Worm (Caenorhabditis elegans) whole organism, L3 larva: ENCODE results near the gene ddb-1.

Experiments used
- aly-2 ChIP-seq: fragments of 150-350 bp; optimal IDR thresholded peaks from 2 replicates; lab custom pipeline; 2014; ENCODE audit warnings: missing biosample characterization, missing genetic modification characterization
- ama-1 ChIP-seq: fragments of 150-350 bp; optimal IDR thresholded peaks from 2 replicates; lab custom pipeline; 2018
- egl-5 ChIP-seq: fragments of 150-350 bp; optimal IDR thresholded peaks from 2 replicates; lab custom pipeline; 2017; ENCODE audit warnings: missing biosample characterization, missing genetic modification reagents, missing genetic modification characterization, inconsistent platforms
- fos-1 ChIP-seq: fragments of 150-350 bp; optimal IDR thresholded peaks from 2 replicates; lab custom pipeline; 2014; ENCODE audit warnings: missing biosample characterization, missing genetic modification characterization
- jun-1 ChIP-seq: fragments of 150-350 bp; optimal IDR thresholded peaks from 2 replicates; lab custom pipeline; 2014; ENCODE audit warnings: missing biosample characterization, missing genetic modification reagents, missing genetic modification characterization
- nhr-12 ChIP-seq: fragments of 150-350 bp; optimal IDR thresholded peaks from 2 replicates; lab custom pipeline; 2014; ENCODE audit warnings: missing biosample characterization, missing genetic modification characterization
- nhr-28 ChIP-seq: fragments of 150-350 bp; optimal IDR thresholded peaks from 2 replicates; lab custom pipeline; 2014; ENCODE audit warnings: missing biosample characterization, missing genetic modification characterization
- nhr-76 ChIP-seq: fragments of 150-350 bp; sonication (generic microtip); optimal IDR thresholded peaks from 5 replicates; lab custom pipeline; 2014; ENCODE audit warnings: missing biosample characterization, missing genetic modification characterization
- snpc-4 ChIP-seq: fragments of 150-350 bp; optimal IDR thresholded peaks from 2 replicates; lab custom pipeline; 2014; ENCODE audit warnings: missing biosample characterization, missing genetic modification characterization
- unc-62 ChIP-seq: fragments of 150-350 bp; sonication (generic microtip); optimal IDR thresholded peaks from 4 replicates; lab custom pipeline; 2014; ENCODE audit warnings: missing biosample characterization, missing genetic modification reagents, missing genetic modification characterization

DNA sequence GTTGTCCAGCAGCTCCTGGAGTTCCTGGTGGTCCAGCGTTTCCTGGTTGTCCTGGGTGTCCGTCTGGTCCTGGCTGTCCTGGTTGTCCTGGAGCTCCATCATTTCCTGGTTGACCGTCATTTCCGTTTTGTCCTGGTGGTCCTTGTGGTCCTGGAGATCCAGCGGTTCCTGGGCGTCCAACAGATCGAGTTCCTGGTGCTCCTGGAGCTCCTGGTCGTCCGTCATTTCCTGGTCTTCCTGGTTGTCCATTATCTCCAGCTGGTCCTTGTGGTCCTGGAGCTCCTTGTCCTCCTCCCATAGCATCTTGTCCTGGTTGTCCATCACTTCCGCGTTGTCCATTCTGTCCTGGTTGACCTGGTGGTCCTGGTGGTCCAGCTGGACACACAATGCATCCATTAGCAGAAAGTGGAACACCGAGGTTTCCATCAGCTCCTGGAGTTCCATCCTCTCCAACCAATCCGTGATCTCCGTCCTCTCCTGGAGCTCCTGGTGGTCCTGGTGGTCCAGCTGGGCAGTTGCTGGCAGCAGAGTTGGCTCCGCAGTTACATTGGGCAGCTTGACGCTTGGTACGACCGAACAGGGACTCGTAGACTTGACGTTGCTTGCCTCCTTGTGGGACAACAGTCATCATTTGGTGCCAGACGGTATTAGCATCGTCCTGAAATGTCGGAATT is 11.8 kb downstream of the ddb-1 start:
- TF ChIP-seq egl-5 (tag; lab: Kevin White, UChicago) = no peak
- no peak for TF ChIP-seq jun-1 (tag; lab: Kevin White, UChicago)
- TF ChIP-seq nhr-28 (tag; lab: Kevin White, UChicago) = no peak
- no peak for TF ChIP-seq unc-62 (GFP tag; lab: Kevin White, UChicago)
- TF ChIP-seq aly-2 (tag; lab: Kevin White, UChicago) = no peak
- no peak for TF ChIP-seq ama-1 (lab: Kevin White, UChicago)
- no peak for TF ChIP-seq snpc-4
- TF ChIP-seq nhr-12 (tag; lab: Kevin White, UChicago) = no peak
- no peak for TF ChIP-seq nhr-76 (tag; lab: Kevin White, UChicago)
- TF ChIP-seq fos-1 (tag; lab: Kevin White, UChicago) = no peak
